Fruit fly (Drosophila melanogaster) whole organism, adult: ENCODE measurements around the gene CG6051.

Source experiments
- CG11617 ChIP-seq: fragments of 200-800 bp; sonication (Bioruptor generic); optimal IDR thresholded peaks from 2 replicates; lab custom pipeline; 2017; ENCODE audit warnings: mild to moderate bottlenecking, missing biosample characterization, missing genetic modification reagents, missing genetic modification characterization
- CG12768 ChIP-seq: fragments of 200-800 bp; sonication (Bioruptor generic); optimal IDR thresholded peaks from 2 replicates; lab custom pipeline; 2017; ENCODE audit warnings: missing biosample characterization, missing genetic modification characterization, mild to moderate bottlenecking, moderate library complexity, missing genetic modification reagents
- CG14711 ChIP-seq: fragments of 200-800 bp; sonication (Bioruptor generic); optimal IDR thresholded peaks from 2 replicates; lab custom pipeline; 2018; ENCODE audit warnings: missing biosample characterization, mild to moderate bottlenecking, missing genetic modification characterization, moderate library complexity
- CG1620 ChIP-seq: fragments of 200-800 bp; sonication (Bioruptor generic); optimal IDR thresholded peaks from 2 replicates; lab custom pipeline; 2016; ENCODE audit warnings: missing biosample characterization, missing genetic modification characterization
- CG33017 ChIP-seq: fragments of 200-800 bp; sonication (Bioruptor generic); optimal IDR thresholded peaks from 2 replicates; lab custom pipeline; 2018; ENCODE audit warnings: missing biosample characterization, mild to moderate bottlenecking, missing genetic modification characterization, moderate library complexity
- CG5204 ChIP-seq: fragments of 200-800 bp; sonication (Bioruptor generic); optimal IDR thresholded peaks from 2 replicates; lab custom pipeline; 2016; ENCODE audit warnings: missing biosample characterization, missing genetic modification characterization
- CG7045 ChIP-seq: fragments of 200-800 bp; sonication (Bioruptor generic); optimal IDR thresholded peaks from 2 replicates; lab custom pipeline; 2017; ENCODE audit warnings: missing biosample characterization, mild to moderate bottlenecking, missing genetic modification characterization
- CG7101 ChIP-seq: fragments of 200-800 bp; sonication (Bioruptor generic); optimal IDR thresholded peaks from 2 replicates; lab custom pipeline; 2018; ENCODE audit warnings: missing biosample characterization, mild to moderate bottlenecking, missing genetic modification characterization, moderate library complexity
- Clk ChIP-seq: fragments of 200-800 bp; sonication (Bioruptor generic); optimal IDR thresholded peaks from 2 replicates; lab custom pipeline; 2017; ENCODE audit warnings: missing biosample characterization, missing genetic modification characterization
- Crg-1 ChIP-seq: fragments of 200-800 bp; sonication (Bioruptor generic); optimal IDR thresholded peaks from 2 replicates; lab custom pipeline; 2016; ENCODE audit warnings: missing biosample characterization, missing genetic modification characterization
- Hr96 ChIP-seq: fragments of 200-800 bp; sonication (Bioruptor generic); optimal IDR thresholded peaks from 2 replicates; lab custom pipeline; 2016; ENCODE audit warnings: missing biosample characterization, missing genetic modification characterization
- Mnt ChIP-seq: fragments of 200-800 bp; sonication (Bioruptor generic); optimal IDR thresholded peaks from 2 replicates; lab custom pipeline; 2016; ENCODE audit warnings: missing biosample characterization, mild to moderate bottlenecking, missing genetic modification characterization
- bab1 ChIP-seq: fragments of 200-800 bp; sonication (Bioruptor generic); optimal IDR thresholded peaks from 3 replicates; lab custom pipeline; 2019; ENCODE audit warnings: missing biosample characterization, mild to moderate bottlenecking, missing genetic modification characterization, moderate library complexity
- cic ChIP-seq: fragments of 200-800 bp; sonication (Bioruptor generic); optimal IDR thresholded peaks from 2 replicates; lab custom pipeline; 2017; ENCODE audit warnings: missing biosample characterization, mild to moderate bottlenecking, missing genetic modification characterization, moderate library complexity
- cnc ChIP-seq, 2 experiments: fragments of >200 bp; optimal IDR thresholded peaks; 2 replicates each; lab custom pipeline; 2017
- kay ChIP-seq: fragments of 200-800 bp; sonication (Bioruptor generic); peaks from one replicate; lab custom pipeline; 2016; ENCODE audit warnings: missing biosample characterization, missing genetic modification characterization, borderline replicate concordance
- ovo ChIP-seq: fragments of 200-800 bp; sonication (Bioruptor generic); optimal IDR thresholded peaks from 2 replicates; lab custom pipeline; 2016; ENCODE audit warnings: missing biosample characterization, missing genetic modification characterization
- pad ChIP-seq: fragments of 200-800 bp; sonication (Bioruptor generic); optimal IDR thresholded peaks from 3 replicates; lab custom pipeline; 2017; ENCODE audit warnings: missing biosample characterization, missing genetic modification characterization, mild to moderate bottlenecking, moderate library complexity, missing genetic modification reagents
- tj ChIP-seq: fragments of 200-800 bp; sonication (Bioruptor generic); optimal IDR thresholded peaks from 3 replicates; lab custom pipeline; 2017; ENCODE audit warnings: missing biosample characterization, mild to moderate bottlenecking, missing genetic modification characterization, moderate library complexity
- toe ChIP-seq: fragments of 200-800 bp; sonication (Bioruptor generic); optimal IDR thresholded peaks from 2 replicates; lab custom pipeline; 2016; ENCODE audit warnings: missing biosample characterization, missing genetic modification characterization

CG6051 gene

DNA sequence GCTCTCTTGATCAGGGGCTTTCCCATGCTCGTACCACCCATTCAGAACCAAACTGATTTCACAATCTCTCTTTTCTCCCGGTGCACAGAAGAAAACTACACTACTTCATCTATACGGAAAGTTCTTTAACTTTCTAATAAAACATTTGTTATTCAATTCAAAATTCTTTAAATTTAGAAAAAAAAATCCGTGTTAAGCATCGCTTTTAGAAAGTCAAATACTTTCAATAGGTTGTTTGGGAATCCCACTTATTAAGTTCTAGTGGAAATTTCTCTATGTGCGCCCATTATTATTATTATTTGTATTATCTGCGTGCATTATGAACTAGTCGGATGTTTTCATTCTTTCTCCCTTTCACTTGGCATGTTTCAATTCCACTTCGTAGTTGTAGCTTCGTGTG is 42.2 kb upstream of the CG6051 start:
- TF ChIP-seq Crg-1 (no peak), CG11617 (GFP tag; lab: Kevin White, UChicago) (no peak), CG5204 (no peak), CG7101 (tag; lab: Kevin White, UChicago) (no peak), CG33017 (tag; lab: Kevin White, UChicago) (no peak), kay (GFP tag; lab: Kevin White, UChicago) (no peak), Mnt (GFP tag; lab: Kevin White, UChicago) (no peak), pad (GFP tag; lab: Kevin White, UChicago) (no peak), toe (GFP tag; lab: Kevin White, UChicago) (no peak), CG1620 (GFP tag; lab: Kevin White, UChicago) (no peak), CG14711 (tag; lab: Kevin White, UChicago) (no peak), CG7045 (GFP tag; lab: Kevin White, UChicago) (no peak), CG12768 (GFP tag; lab: Kevin White, UChicago) (no peak), Clk (GFP tag; lab: Kevin White, UChicago) (no peak), Hr96 (no peak), ovo (GFP tag; lab: Kevin White, UChicago) (no peak), bab1 (GFP tag; lab: Kevin White, UChicago) (no peak), cnc (optimal IDR thresholded peaks at IDR 0.05; lab: Kevin White, UChicago) (no peak)

DNA sequence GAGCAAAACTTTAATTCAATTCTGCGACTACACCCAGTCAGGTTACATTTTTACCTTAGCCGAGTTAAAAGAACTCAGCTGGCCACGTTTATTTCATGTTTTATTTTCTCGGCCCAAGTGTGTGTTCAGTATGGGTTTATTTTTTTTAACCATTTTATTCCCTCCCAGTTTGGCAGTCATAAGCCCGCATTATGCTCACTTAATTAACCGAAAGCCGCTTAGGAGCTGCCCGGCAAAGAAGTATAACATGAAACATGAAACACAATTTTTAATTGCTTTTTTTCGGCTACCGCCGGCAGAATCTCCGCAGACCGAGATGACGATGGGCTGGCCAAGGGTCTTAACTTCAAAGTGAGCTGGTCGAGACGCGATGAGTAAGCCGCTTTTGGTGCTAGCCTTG is 36.0 kb upstream of the CG6051 start:
- no peak for TF ChIP-seq cic (GFP tag; lab: Kevin White, UChicago)
- TF ChIP-seq Clk (GFP tag; lab: Kevin White, UChicago): no peak
- TF ChIP-seq CG5204: no peak
- TF ChIP-seq CG12768 (GFP tag; lab: Kevin White, UChicago): no peak
- no peak for TF ChIP-seq tj (GFP tag; lab: Kevin White, UChicago)
- TF ChIP-seq CG7101 (tag; lab: Kevin White, UChicago): no peak
- TF ChIP-seq Crg-1: no peak
- TF ChIP-seq CG11617 (GFP tag; lab: Kevin White, UChicago): no peak
- no peak for TF ChIP-seq kay (GFP tag; lab: Kevin White, UChicago)
- no peak for TF ChIP-seq CG14711 (tag; lab: Kevin White, UChicago)
- no peak for TF ChIP-seq Hr96

DNA sequence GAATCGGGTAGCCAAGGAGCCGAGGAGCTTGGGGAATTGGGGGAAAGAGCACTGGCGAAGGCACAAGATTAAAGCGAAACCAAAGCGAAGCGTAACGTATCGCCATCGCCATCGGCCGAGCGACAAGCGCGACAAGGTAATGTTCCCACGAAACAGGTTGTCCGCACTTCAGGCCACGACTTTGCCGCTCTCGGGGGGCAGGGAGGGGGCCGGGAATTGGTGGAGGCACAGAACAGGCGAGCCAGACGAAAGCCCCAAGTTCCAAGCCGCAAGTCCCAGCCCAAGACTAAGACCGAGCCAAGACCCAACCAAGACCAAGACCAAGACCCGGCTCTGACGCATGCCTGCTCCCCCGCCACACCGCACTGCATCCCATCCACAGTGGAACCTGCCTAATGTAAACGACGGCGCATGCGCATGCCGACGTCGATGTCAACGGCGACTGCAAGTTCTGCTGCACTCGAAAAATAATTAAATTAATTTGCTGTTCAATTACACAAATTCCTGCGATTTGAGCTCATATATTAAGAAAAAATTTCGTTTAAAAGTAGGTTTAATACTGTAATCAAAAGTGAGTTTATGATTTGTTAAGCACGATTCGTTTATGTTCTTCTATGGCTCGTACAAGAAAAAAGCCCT is 35.2 kb upstream of the CG6051 start:
- TF ChIP-seq pad (GFP tag; lab: Kevin White, UChicago) (no peak), CG7101 (tag; lab: Kevin White, UChicago) (no peak), Crg-1 (no peak), cic (GFP tag; lab: Kevin White, UChicago) (no peak), tj (GFP tag; lab: Kevin White, UChicago) (no peak), bab1 (GFP tag; lab: Kevin White, UChicago) (no peak), Clk (GFP tag; lab: Kevin White, UChicago) (no peak), CG1620 (GFP tag; lab: Kevin White, UChicago) (no peak)

DNA sequence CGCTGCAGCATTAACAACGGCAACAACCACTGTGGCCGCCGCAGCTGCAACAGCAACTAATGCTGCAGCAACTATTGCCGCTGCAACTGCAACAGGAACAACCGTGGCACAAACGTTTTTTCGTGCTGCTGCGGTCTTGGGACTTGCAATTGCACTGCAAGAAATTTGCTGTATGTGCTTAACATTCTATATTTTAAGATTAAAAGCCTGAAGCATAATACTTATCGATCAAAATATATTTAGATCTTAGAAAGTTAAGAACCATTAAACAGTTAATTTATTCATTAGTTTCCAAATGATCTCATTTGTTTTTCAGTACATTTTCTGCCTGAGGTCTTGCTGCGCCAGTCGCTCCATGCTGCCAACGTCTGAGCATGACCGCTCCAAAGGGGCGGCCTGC is 30.2 kb upstream of the CG6051 start:
- TF ChIP-seq Crg-1 (no peak), CG33017 (tag; lab: Kevin White, UChicago) (no peak), CG14711 (tag; lab: Kevin White, UChicago) (no peak), pad (GFP tag; lab: Kevin White, UChicago) (no peak), bab1 (GFP tag; lab: Kevin White, UChicago) (no peak)

DNA sequence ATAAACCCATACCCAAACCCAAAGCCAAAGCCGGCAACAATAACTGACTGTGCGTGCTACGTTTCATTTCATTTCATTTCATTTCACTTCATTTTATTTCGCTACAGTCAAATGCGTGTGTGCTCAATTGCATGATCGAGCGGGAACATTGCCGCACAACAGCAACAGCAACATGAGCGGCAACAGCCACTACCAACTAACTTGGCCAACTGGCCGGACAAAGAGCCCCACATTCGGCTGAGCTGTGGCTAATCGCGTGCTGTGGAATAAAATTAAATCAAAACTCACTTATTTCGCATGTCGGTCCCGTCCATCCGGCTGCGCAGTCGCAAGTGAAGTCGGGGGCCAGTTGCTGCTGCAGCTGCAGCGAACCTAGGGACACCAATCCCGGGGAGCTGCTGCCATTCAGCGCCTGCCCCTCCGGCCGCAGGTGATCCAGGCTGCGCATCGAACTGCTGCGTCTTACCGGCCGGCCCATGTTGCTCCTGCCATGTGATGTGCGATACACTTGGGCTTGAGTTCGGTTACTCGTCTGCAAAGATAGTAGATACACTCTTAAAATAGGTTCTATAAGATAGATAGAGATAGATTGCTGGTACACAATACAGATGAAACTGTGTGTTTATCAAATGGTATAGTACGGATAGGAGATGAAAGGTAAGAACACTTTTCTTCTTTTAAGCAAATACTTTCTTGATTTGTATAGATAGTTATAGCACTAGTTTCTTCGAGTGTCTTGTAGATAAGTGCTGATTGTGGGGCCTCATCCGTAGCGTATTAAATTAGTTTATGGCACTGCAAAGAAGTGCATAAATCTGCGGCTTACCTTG is 27.9 kb upstream of the CG6051 start:
- no peak for TF ChIP-seq kay (GFP tag; lab: Kevin White, UChicago)
- no peak for TF ChIP-seq toe (GFP tag; lab: Kevin White, UChicago)

DNA sequence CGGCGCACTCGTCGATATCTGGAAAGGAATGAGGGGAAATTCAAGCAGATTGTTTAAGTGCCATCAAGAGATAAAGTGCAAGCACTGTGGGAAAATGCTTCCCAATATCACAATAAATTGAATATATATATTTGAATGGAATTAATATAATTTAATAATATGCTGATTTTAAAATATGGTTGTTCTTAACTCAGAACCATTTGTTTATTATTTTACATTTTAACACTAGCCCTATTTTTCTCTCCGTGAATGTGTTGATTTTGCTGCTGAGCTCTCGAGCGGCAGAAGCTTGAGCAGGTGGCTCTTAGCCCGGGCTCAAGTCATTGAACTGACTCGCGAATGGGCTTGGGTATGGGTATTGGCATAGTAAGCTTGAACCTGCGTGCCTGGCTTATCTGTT is 26.7 kb upstream of the CG6051 start:
- no peak for TF ChIP-seq CG14711 (tag; lab: Kevin White, UChicago)
- no peak for TF ChIP-seq tj (GFP tag; lab: Kevin White, UChicago)
- TF ChIP-seq pad (GFP tag; lab: Kevin White, UChicago): no peak
- TF ChIP-seq ovo (GFP tag; lab: Kevin White, UChicago): no peak

DNA sequence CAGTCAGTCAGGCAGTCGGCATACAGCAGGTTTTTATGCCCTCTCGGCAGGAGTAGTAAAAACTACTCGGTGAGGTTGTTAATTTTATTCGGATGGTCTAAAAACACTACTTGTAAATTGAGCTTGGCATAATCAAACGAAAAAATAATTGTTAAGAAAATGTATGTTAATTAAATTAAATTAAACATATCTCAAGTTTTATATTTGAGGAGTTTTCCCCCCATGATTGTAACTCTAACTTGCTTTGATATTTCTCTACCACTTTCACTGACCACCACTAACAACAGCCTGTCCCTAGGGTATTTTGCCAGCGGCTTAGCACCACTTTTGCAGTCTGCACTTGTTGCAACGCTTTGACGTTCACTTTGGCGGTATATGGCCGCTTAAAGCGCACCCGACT is 24.8 kb upstream of the CG6051 start:
- TF ChIP-seq CG33017 (tag; lab: Kevin White, UChicago) (no peak), tj (GFP tag; lab: Kevin White, UChicago) (no peak), CG1620 (GFP tag; lab: Kevin White, UChicago) (no peak), bab1 (GFP tag; lab: Kevin White, UChicago) (no peak), CG7045 (GFP tag; lab: Kevin White, UChicago) (no peak), toe (GFP tag; lab: Kevin White, UChicago) (no peak)
